Fruit fly (Drosophila melanogaster) whole organism, prepupa: ENCODE data around the gene CG12065.

Experiments
- Blimp-1 ChIP-seq: fragments of 200-800 bp; sonication (Bioruptor generic); optimal IDR thresholded peaks from 3 replicates; lab custom pipeline; 2017; ENCODE audit warnings: missing biosample characterization, missing genetic modification characterization, mild to moderate bottlenecking, moderate library complexity, missing genetic modification reagents
- CG10631 ChIP-seq: fragments of 200-800 bp; sonication (Bioruptor generic); optimal IDR thresholded peaks from 2 replicates; lab custom pipeline; 2016; ENCODE audit warnings: missing biosample characterization, missing genetic modification characterization
- CG6792 ChIP-seq: fragments of 200-800 bp; sonication (Bioruptor generic); optimal IDR thresholded peaks from 3 replicates; lab custom pipeline; 2016; ENCODE audit warnings: missing biosample characterization, missing genetic modification characterization
- CG6854 ChIP-seq: fragments of 200-800 bp; sonication (Bioruptor generic); optimal IDR thresholded peaks from 2 replicates; lab custom pipeline; 2017; ENCODE audit warnings: missing biosample characterization, mild to moderate bottlenecking, missing genetic modification characterization
- CG7368 ChIP-seq: fragments of 200-800 bp; sonication (Bioruptor generic); optimal IDR thresholded peaks from 3 replicates; lab custom pipeline; 2016; ENCODE audit warnings: missing biosample characterization, missing genetic modification characterization
- Hr38 ChIP-seq: sonication (Bioruptor generic); optimal IDR thresholded peaks from 2 replicates; lab custom pipeline; 2016; ENCODE audit warnings: missing biosample characterization, missing genetic modification characterization
- Smox ChIP-seq: fragments of 200-800 bp; sonication (Bioruptor generic); optimal IDR thresholded peaks from 3 replicates; lab custom pipeline; 2016; ENCODE audit warnings: missing biosample characterization, missing genetic modification characterization
- esn ChIP-seq: fragments of 200-800 bp; sonication (Bioruptor generic); optimal IDR thresholded peaks from 2 replicates; lab custom pipeline; 2016; ENCODE audit warnings: missing biosample characterization, mild to moderate bottlenecking, missing genetic modification characterization, moderate library complexity
- fd59A ChIP-seq: fragments of 200-800 bp; sonication (Bioruptor generic); optimal IDR thresholded peaks from 2 replicates; lab custom pipeline; 2017; ENCODE audit warnings: missing biosample characterization, mild to moderate bottlenecking, missing genetic modification characterization, missing genetic modification reagents
- fd85E ChIP-seq: fragments of 200-800 bp; sonication (Bioruptor generic); optimal IDR thresholded peaks from 3 replicates; lab custom pipeline; 2016; ENCODE audit warnings: missing biosample characterization, missing genetic modification characterization
- salr ChIP-seq, 2 experiments: fragments of 200-800 bp; sonication (Bioruptor generic); optimal IDR thresholded peaks; 3 replicates each; lab custom pipeline; 2016 to 2018; ENCODE audit warnings: missing biosample characterization in 2 of 2, missing genetic modification characterization in 2 of 2, mild to moderate bottlenecking in 1 of 2

- TF ChIP-seq Smox (GFP tag; lab: Kevin White, UChicago) (no peak), CG7368 (GFP tag; lab: Kevin White, UChicago) (no peak), CG10631 (GFP tag; lab: Kevin White, UChicago) (no peak), CG6792 (GFP tag; lab: Kevin White, UChicago) (no peak), CG6854 (GFP tag; lab: Kevin White, UChicago) (no peak), fd85E (GFP tag; lab: Kevin White, UChicago) (no peak), fd59A (GFP tag; lab: Kevin White, UChicago) (no peak), salr (GFP tag; optimal IDR thresholded peaks at IDR 0.05; lab: Kevin White, UChicago) (no peak), esn (GFP tag; lab: Kevin White, UChicago) (no peak), Blimp-1 (GFP tag; lab: Kevin White, UChicago) (no peak), Hr38 (GFP tag; lab: Kevin White, UChicago) (no peak)
Measured at dm6 chrX:8591685-8592127, 17.6 kb downstream of the CG12065 start, which contains the start of the genes CG12659 and Crag.
